Fruit fly (Drosophila melanogaster) whole organism: ENCODE results near the gene CG13390.

Experiments
- CG8478 ChIP-seq: fragments of >200 bp; optimal IDR thresholded peaks from 2 replicates; lab custom pipeline; 2018; ENCODE audit warnings: inconsistent platforms
- pan ChIP-seq: fragments of >200 bp; optimal IDR thresholded peaks from 2 replicates; lab custom pipeline; 2017

dm6 chr2L:8374235-8374634 is 2.4 kb downstream of the CG13390 start, which contains the start of gene Wdr82:
- no peak for TF ChIP-seq CG8478 (lab: Kevin White, UChicago)
- no peak for TF ChIP-seq pan (lab: Kevin White, UChicago)
